Fruit fly (Drosophila melanogaster) whole organism, prepupa: ENCODE measurements around the gene Srp9.
A peak's percentile ranks its signal among the peaks of the same experiment; 100 is the strongest.

Source experiments
- Blimp-1 ChIP-seq: fragments of 200-800 bp; sonication (Bioruptor generic); optimal IDR thresholded peaks from 3 replicates; lab custom pipeline; 2017; ENCODE audit warnings: missing biosample characterization, missing genetic modification characterization, mild to moderate bottlenecking, moderate library complexity, missing genetic modification reagents
- CG10669 ChIP-seq: fragments of 200-800 bp; sonication (Bioruptor generic); optimal IDR thresholded peaks from 3 replicates; lab custom pipeline; 2018; ENCODE audit warnings: missing biosample characterization, mild to moderate bottlenecking, missing genetic modification characterization, moderate library complexity
- CG11762 ChIP-seq: fragments of 200-800 bp; sonication (Bioruptor generic); optimal IDR thresholded peaks from 3 replicates; lab custom pipeline; 2016; ENCODE audit warnings: missing biosample characterization, missing genetic modification characterization; ENCODE audit not compliant: insufficient read depth
- CG1621 ChIP-seq: fragments of 200-800 bp; sonication (Bioruptor generic); optimal IDR thresholded peaks from 3 replicates; lab custom pipeline; 2018; ENCODE audit warnings: missing biosample characterization, mild to moderate bottlenecking, missing genetic modification characterization
- CG16779 ChIP-seq: fragments of 200-800 bp; sonication (Bioruptor generic); optimal IDR thresholded peaks from 3 replicates; lab custom pipeline; 2017; ENCODE audit warnings: missing biosample characterization, mild to moderate bottlenecking, missing genetic modification characterization
- CG31627 ChIP-seq: fragments of 200-800 bp; sonication (Bioruptor generic); optimal IDR thresholded peaks from 3 replicates; lab custom pipeline; 2016; ENCODE audit warnings: missing biosample characterization, missing genetic modification characterization
- CG32006 ChIP-seq: fragments of 200-800 bp; sonication (Bioruptor generic); optimal IDR thresholded peaks from 3 replicates; lab custom pipeline; 2017; ENCODE audit warnings: missing biosample characterization, mild to moderate bottlenecking, missing genetic modification characterization
- CG34406 ChIP-seq: fragments of 200-800 bp; sonication (Bioruptor generic); optimal IDR thresholded peaks from 3 replicates; lab custom pipeline; 2016; ENCODE audit warnings: missing biosample characterization, missing genetic modification characterization
- CG4318 ChIP-seq: fragments of 200-800 bp; sonication (Bioruptor generic); optimal IDR thresholded peaks from 3 replicates; lab custom pipeline; 2017; ENCODE audit warnings: missing biosample characterization, mild to moderate bottlenecking, missing genetic modification characterization
- CG6163 ChIP-seq: fragments of 200-800 bp; sonication (Bioruptor generic); IDR thresholded peaks from 3 replicates; pipeline ENCODE4 v1.3.6; 2022; ENCODE audit warnings: missing biosample characterization, missing genetic modification characterization
- CG6276 ChIP-seq: fragments of 200-800 bp; sonication (Bioruptor generic); optimal IDR thresholded peaks from 2 replicates; lab custom pipeline; 2017; ENCODE audit warnings: missing biosample characterization, mild to moderate bottlenecking, missing genetic modification characterization
- CG6792 ChIP-seq: fragments of 200-800 bp; sonication (Bioruptor generic); optimal IDR thresholded peaks from 3 replicates; lab custom pipeline; 2016; ENCODE audit warnings: missing biosample characterization, missing genetic modification characterization
- CG6808 ChIP-seq: fragments of 200-800 bp; sonication (Bioruptor generic); optimal IDR thresholded peaks from 3 replicates; lab custom pipeline; 2017; ENCODE audit warnings: missing biosample characterization, missing genetic modification characterization, mild to moderate bottlenecking, moderate library complexity, missing genetic modification reagents
- CG6854 ChIP-seq: fragments of 200-800 bp; sonication (Bioruptor generic); optimal IDR thresholded peaks from 2 replicates; lab custom pipeline; 2017; ENCODE audit warnings: missing biosample characterization, mild to moderate bottlenecking, missing genetic modification characterization
- CG7368 ChIP-seq: fragments of 200-800 bp; sonication (Bioruptor generic); optimal IDR thresholded peaks from 3 replicates; lab custom pipeline; 2016; ENCODE audit warnings: missing biosample characterization, missing genetic modification characterization
- CG8119 ChIP-seq: fragments of 200-800 bp; sonication (Bioruptor generic); IDR thresholded peaks from 3 replicates; pipeline ENCODE4 v1.3.6; 2022; ENCODE audit warnings: missing biosample characterization, missing genetic modification characterization
- CG9139 ChIP-seq: fragments of 200-800 bp; sonication (Bioruptor generic); optimal IDR thresholded peaks from 3 replicates; lab custom pipeline; 2017; ENCODE audit warnings: missing biosample characterization, mild to moderate bottlenecking, missing genetic modification characterization
- Eip78C ChIP-seq: fragments of 200-800 bp; sonication (Bioruptor generic); peaks from one replicate; lab custom pipeline; 2016; ENCODE audit warnings: missing biosample characterization, missing genetic modification characterization
- Eip93F ChIP-seq: fragments of 200-800 bp; sonication (Bioruptor generic); optimal IDR thresholded peaks from 2 replicates; lab custom pipeline; 2016; ENCODE audit warnings: missing biosample characterization, mild to moderate bottlenecking, missing genetic modification characterization
- Ets21C ChIP-seq: fragments of 200-800 bp; sonication (Bioruptor generic); optimal IDR thresholded peaks from 3 replicates; lab custom pipeline; 2016; ENCODE audit warnings: missing biosample characterization, missing genetic modification characterization
- Ets96B ChIP-seq: fragments of 200-800 bp; optimal IDR thresholded peaks from 2 replicates; lab custom pipeline; 2019; ENCODE audit warnings: missing biosample characterization, mild to moderate bottlenecking, missing genetic modification characterization, moderate library complexity
- Hr38 ChIP-seq: sonication (Bioruptor generic); optimal IDR thresholded peaks from 2 replicates; lab custom pipeline; 2016; ENCODE audit warnings: missing biosample characterization, missing genetic modification characterization
- Hr39 ChIP-seq: fragments of 200-800 bp; sonication (Bioruptor generic); optimal IDR thresholded peaks from 2 replicates; lab custom pipeline; 2016; ENCODE audit warnings: missing biosample characterization, missing genetic modification characterization
- Hr4 ChIP-seq: fragments of 200-800 bp; sonication (Bioruptor generic); optimal IDR thresholded peaks from 3 replicates; lab custom pipeline; 2016; ENCODE audit warnings: missing biosample characterization, missing genetic modification characterization
- OdsH ChIP-seq: fragments of 200-800 bp; sonication (Bioruptor generic); optimal IDR thresholded peaks from 3 replicates; lab custom pipeline; 2016; ENCODE audit warnings: missing biosample characterization, missing genetic modification characterization
- Sox102F ChIP-seq: fragments of 200-800 bp; sonication (Bioruptor generic); optimal IDR thresholded peaks from 2 replicates; lab custom pipeline; 2016; ENCODE audit warnings: missing biosample characterization, mild to moderate bottlenecking, missing genetic modification characterization
- Sox14 ChIP-seq: fragments of 200-800 bp; sonication (Bioruptor generic); optimal IDR thresholded peaks from 3 replicates; lab custom pipeline; 2016; ENCODE audit warnings: missing biosample characterization, missing genetic modification characterization
- acj6 ChIP-seq: fragments of 200-800 bp; sonication (Bioruptor generic); optimal IDR thresholded peaks from 3 replicates; lab custom pipeline; 2016; ENCODE audit warnings: missing biosample characterization, missing genetic modification characterization
- dac ChIP-seq: fragments of 200-800 bp; sonication (Bioruptor generic); optimal IDR thresholded peaks from 2 replicates; lab custom pipeline; 2017; ENCODE audit warnings: missing biosample characterization, mild to moderate bottlenecking, missing genetic modification characterization
- fd59A ChIP-seq: fragments of 200-800 bp; sonication (Bioruptor generic); optimal IDR thresholded peaks from 2 replicates; lab custom pipeline; 2017; ENCODE audit warnings: missing biosample characterization, mild to moderate bottlenecking, missing genetic modification characterization, missing genetic modification reagents
- fkh ChIP-seq: fragments of 200-800 bp; sonication (Bioruptor generic); optimal IDR thresholded peaks from 3 replicates; lab custom pipeline; 2017; ENCODE audit warnings: missing biosample characterization, mild to moderate bottlenecking, missing genetic modification characterization, moderate library complexity
- lz ChIP-seq: fragments of 200-800 bp; sonication (Bioruptor generic); optimal IDR thresholded peaks from 3 replicates; lab custom pipeline; 2016; ENCODE audit warnings: missing biosample characterization, missing genetic modification characterization
- net ChIP-seq: fragments of 200-800 bp; sonication (Bioruptor generic); optimal IDR thresholded peaks from 3 replicates; lab custom pipeline; 2016; ENCODE audit warnings: missing biosample characterization, missing genetic modification characterization
- salr ChIP-seq, 2 experiments: fragments of 200-800 bp; sonication (Bioruptor generic); optimal IDR thresholded peaks; 3 replicates each; lab custom pipeline; 2016 to 2018; ENCODE audit warnings: missing biosample characterization in 2 of 2, missing genetic modification characterization in 2 of 2, mild to moderate bottlenecking in 1 of 2
- spab ChIP-seq: fragments of 200-800 bp; sonication (Bioruptor generic); optimal IDR thresholded peaks from 2 replicates; lab custom pipeline; 2017; ENCODE audit warnings: missing biosample characterization, mild to moderate bottlenecking, missing genetic modification characterization, missing genetic modification reagents
- ss ChIP-seq, 2 experiments: fragments of 200-800 bp; sonication (Bioruptor generic); optimal IDR thresholded peaks; 2 replicates in 1 of 2; 3 replicates in 1 of 2; lab custom pipeline; 2017 to 2018; ENCODE audit warnings: mild to moderate bottlenecking in 2 of 2, missing biosample characterization in 2 of 2, missing genetic modification characterization in 2 of 2, moderate library complexity in 1 of 2
- svp ChIP-seq: fragments of 200-800 bp; sonication (Bioruptor generic); peaks from one replicate; lab custom pipeline; 2016; ENCODE audit warnings: missing biosample characterization, missing genetic modification characterization

The Srp9 gene

dm6 chr3L:7911765-7912556 is 24.2 kb upstream of the Srp9 start, which contains the start of the genes pbl and CG8281 (continued):
- peak; percentile 2 for TF ChIP-seq fd59A (GFP tag; lab: Kevin White, UChicago)
- peak; percentile 36 for TF ChIP-seq CG31627 (GFP tag; lab: Kevin White, UChicago)
- peak; percentile 81 for TF ChIP-seq svp (GFP tag; lab: Kevin White, UChicago)
- no peak for TF ChIP-seq acj6 (GFP tag; lab: Kevin White, UChicago)
- TF ChIP-seq Hr39 (GFP tag; lab: Kevin White, UChicago), result peak; percentile 62
- peak; percentile 60 for TF ChIP-seq Hr4 (GFP tag; lab: Kevin White, UChicago)
- peak; percentile 42 for TF ChIP-seq lz (GFP tag; lab: Kevin White, UChicago)
- TF ChIP-seq Blimp-1, result no peak
- no peak for TF ChIP-seq CG10669 (GFP tag; lab: Kevin White, UChicago)
- peak; percentile 30 for TF ChIP-seq CG34406 (GFP tag; lab: Kevin White, UChicago)
- TF ChIP-seq Hr38 (GFP tag; lab: Kevin White, UChicago), result no peak
- TF ChIP-seq CG16779 (tag; lab: Kevin White, UChicago), result no peak
- TF ChIP-seq CG4318, result no peak
- no peak for TF ChIP-seq net
- TF ChIP-seq ss (GFP tag; optimal IDR thresholded peaks at IDR 0.05; lab: Kevin White, UChicago), result no peak
- no peak for TF ChIP-seq Ets96B (tag; lab: Kevin White, UChicago)
- TF ChIP-seq CG11762 (GFP tag; lab: Kevin White, UChicago), result no peak
- no peak for TF ChIP-seq CG6854 (GFP tag; lab: Kevin White, UChicago)
- TF ChIP-seq dac (GFP tag; lab: Kevin White, UChicago), result no peak
- peak; percentile 65; the same call in 2 of the 3 replicates for TF ChIP-seq CG6163 (GFP tag; lab: Robert Waterston, UW)
- TF ChIP-seq CG8119 (GFP tag; lab: Robert Waterston, UW), result peak; percentile 66

- TF ChIP-seq CG6854 (GFP tag; lab: Kevin White, UChicago) (no peak), Eip78C (peak; percentile 68), Sox14 (no peak)
Observed at dm6 chr3L:7914969-7915596, 21.1 kb upstream of the Srp9 start, which contains the start of gene Tmem43. TSS of gene Tmem43 (minus strand) at chr3L:7915120.

dm6 chr3L:7915808-7916619 is 20.2 kb upstream of the Srp9 start:
- TF ChIP-seq fkh (GFP tag; lab: Kevin White, UChicago), result no peak
- TF ChIP-seq CG1621 (tag; lab: Kevin White, UChicago), result no peak
- TF ChIP-seq spab, result no peak
- no peak for TF ChIP-seq OdsH (GFP tag; lab: Kevin White, UChicago)
- TF ChIP-seq CG11762 (GFP tag; lab: Kevin White, UChicago), result no peak
- TF ChIP-seq CG9139 (GFP tag; lab: Kevin White, UChicago), result no peak
- TF ChIP-seq CG6276 (GFP tag; lab: Kevin White, UChicago), result no peak
- no peak for TF ChIP-seq CG7368 (GFP tag; lab: Kevin White, UChicago)
- no peak for TF ChIP-seq Sox102F (GFP tag; lab: Kevin White, UChicago)
- TF ChIP-seq Eip78C, result no peak
- TF ChIP-seq CG6792 (GFP tag; lab: Kevin White, UChicago), result no peak
- TF ChIP-seq Ets21C, result no peak
- TF ChIP-seq dac (GFP tag; lab: Kevin White, UChicago), result no peak
- TF ChIP-seq salr (GFP tag; optimal IDR thresholded peaks at IDR 0.05; lab: Kevin White, UChicago), result no peak
- TF ChIP-seq Hr39 (GFP tag; lab: Kevin White, UChicago), result no peak
- no peak for TF ChIP-seq Eip93F (GFP tag; lab: Kevin White, UChicago)
- TF ChIP-seq CG6808 (GFP tag; lab: Kevin White, UChicago), result no peak
- no peak for TF ChIP-seq acj6 (GFP tag; lab: Kevin White, UChicago)
- no peak for TF ChIP-seq CG32006
